Worm (Caenorhabditis elegans) whole organism, L2 larva: ENCODE data around the gene W05H7.1.

ENCODE experiments used
- ama-1 ChIP-seq: fragments of 150-350 bp; optimal IDR thresholded peaks from 2 replicates; lab custom pipeline; 2018; ENCODE audit warnings: inconsistent platforms
- nhr-11 ChIP-seq: fragments of 150-350 bp; optimal IDR thresholded peaks from 2 replicates; lab custom pipeline; 2014; ENCODE audit warnings: missing biosample characterization, missing genetic modification characterization

- TF ChIP-seq nhr-11 (no peak), ama-1 (lab: Kevin White, UChicago) (no peak)
Measured at ce11 chrX:1412844-1413243, 37.7 kb upstream of the W05H7.1 start, which contains the start of gene srh-19.
